Fruit fly (Drosophila melanogaster): Measurements from ENCODE around the gene CG43219.

DNA sequence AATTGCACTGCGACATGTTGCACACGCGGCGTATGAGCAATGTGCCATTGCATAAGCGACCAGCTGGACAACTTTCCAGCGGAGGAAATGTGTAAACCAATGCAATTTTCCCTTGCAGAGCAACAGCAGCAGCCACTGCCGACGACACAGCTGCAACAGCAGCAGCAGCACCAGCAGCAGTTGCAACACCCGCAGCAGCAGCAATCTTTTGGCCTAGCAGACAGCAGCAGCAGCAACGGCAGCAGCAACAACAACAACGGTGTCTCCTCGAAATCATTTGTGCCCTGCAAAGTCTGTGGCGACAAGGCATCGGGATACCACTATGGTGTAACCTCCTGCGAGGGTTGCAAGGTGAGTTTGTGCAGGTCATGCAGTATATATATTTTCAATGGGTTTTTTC lies 10.6 kb downstream of the CG43219 start:
- TF ChIP-seq ttk (optimal IDR thresholded peaks at IDR 0.05) (no peak), Myc (optimal IDR thresholded peaks at IDR 0.05) (no peak), h (optimal IDR thresholded peaks at IDR 0.05) (no peak), psq (optimal IDR thresholded peaks at IDR 0.05) (no peak), insv (optimal IDR thresholded peaks at IDR 0.05) (no peak)
